Worm (Caenorhabditis elegans) whole organism, L1 larva: ENCODE measurements around the gene F26F4.8.

Source experiments
- C04F5.9 ChIP-seq: sonication (generic microtip); optimal IDR thresholded peaks from 2 replicates; lab custom pipeline; 2016; ENCODE audit warnings: missing genetic modification characterization, missing compliant biosample characterization
- F16B12.6 ChIP-seq: fragments of 150-350 bp; optimal IDR thresholded peaks from 2 replicates; lab custom pipeline; 2014; ENCODE audit warnings: missing biosample characterization, missing genetic modification characterization
- aha-1 ChIP-seq: fragments of 150-350 bp; optimal IDR thresholded peaks from 2 replicates; lab custom pipeline; 2014; ENCODE audit warnings: missing biosample characterization, missing genetic modification characterization
- alr-1 ChIP-seq: fragments of 200-800 bp; sonication (Bioruptor generic); optimal IDR thresholded peaks from 2 replicates; lab custom pipeline; 2018; ENCODE audit warnings: borderline replicate concordance, mild to moderate bottlenecking, missing genetic modification characterization, missing compliant biosample characterization
- aly-2 ChIP-seq: fragments of 150-350 bp; optimal IDR thresholded peaks from 2 replicates; lab custom pipeline; 2014; ENCODE audit warnings: missing biosample characterization, missing genetic modification characterization
- ama-1 ChIP-seq: fragments of 150-350 bp; optimal IDR thresholded peaks from 2 replicates; lab custom pipeline; 2014
- blmp-1 ChIP-seq: fragments of 150-350 bp; optimal IDR thresholded peaks from 2 replicates; lab custom pipeline; 2014; ENCODE audit warnings: missing biosample characterization, missing genetic modification characterization
- ceh-8 ChIP-seq: fragments of 200-800 bp; sonication (Bioruptor generic); optimal IDR thresholded peaks from 2 replicates; lab custom pipeline; 2018; ENCODE audit warnings: mild to moderate bottlenecking, missing genetic modification characterization, moderate library complexity, missing compliant biosample characterization
- ces-1 ChIP-seq: fragments of 150-350 bp; optimal IDR thresholded peaks from 2 replicates; lab custom pipeline; 2014; ENCODE audit warnings: missing biosample characterization, missing genetic modification reagents, missing genetic modification characterization
- dpl-1 ChIP-seq, 3 experiments: fragments of 150-350 bp in 2 of 3; sonication (generic microtip) in 1 of 3; optimal IDR thresholded peaks; 2 replicates each; lab custom pipeline; 2014 to 2017; ENCODE audit warnings: missing biosample characterization in 3 of 3, missing genetic modification characterization in 3 of 3, missing genetic modification reagents in 3 of 3
- dsc-1 ChIP-seq: sonication (generic microtip); optimal IDR thresholded peaks from 2 replicates; lab custom pipeline; 2016; ENCODE audit warnings: mild to moderate bottlenecking, missing genetic modification characterization, missing compliant biosample characterization
- efl-3 ChIP-seq: fragments of 200-800 bp; sonication (Bioruptor generic); optimal IDR thresholded peaks from 2 replicates; lab custom pipeline; 2018; ENCODE audit warnings: mild to moderate bottlenecking, missing genetic modification characterization, missing compliant biosample characterization
- egl-27 ChIP-seq, 2 experiments: fragments of 150-350 bp in 1 of 2; sonication (generic microtip); optimal IDR thresholded peaks; 3 replicates each; lab custom pipeline; 2017 to 2018; ENCODE audit warnings: missing biosample characterization in 2 of 2, missing genetic modification characterization in 2 of 2, missing genetic modification reagents in 2 of 2
- elt-2 ChIP-seq: sonication (generic microtip); optimal IDR thresholded peaks from 2 replicates; lab custom pipeline; 2016; ENCODE audit warnings: missing genetic modification characterization, mild to moderate bottlenecking, inconsistent platforms, missing compliant biosample characterization, missing genetic modification reagents
- fkh-4 ChIP-seq: sonication (generic microtip); optimal IDR thresholded peaks from 2 replicates; lab custom pipeline; 2016; ENCODE audit warnings: missing compliant biosample characterization, missing genetic modification characterization, borderline replicate concordance
- fos-1 ChIP-seq: fragments of 150-350 bp; optimal IDR thresholded peaks from 2 replicates; lab custom pipeline; 2014; ENCODE audit warnings: missing biosample characterization, missing genetic modification characterization
- grh-1 ChIP-seq: fragments of 200-800 bp; sonication (Bioruptor generic); IDR thresholded peaks from 2 replicates; pipeline ENCODE4 v1.3.6; 2022; ENCODE audit warnings: missing genetic modification reagents, missing genetic modification characterization, missing compliant biosample characterization
- hlh-4 ChIP-seq: sonication (generic microtip); optimal IDR thresholded peaks from 2 replicates; lab custom pipeline; 2016; ENCODE audit warnings: mild to moderate bottlenecking, missing genetic modification characterization, missing compliant biosample characterization
- hpl-2 ChIP-seq: fragments of 150-350 bp; optimal IDR thresholded peaks from 2 replicates; lab custom pipeline; 2014; ENCODE audit warnings: missing biosample characterization, missing genetic modification reagents, missing genetic modification characterization
- irx-1 ChIP-seq: sonication (generic microtip); optimal IDR thresholded peaks from 2 replicates; lab custom pipeline; 2016; ENCODE audit warnings: missing genetic modification characterization, missing compliant biosample characterization
- isw-1 ChIP-seq: fragments of 200-800 bp; sonication (Bioruptor generic); IDR thresholded peaks from 2 replicates; pipeline ENCODE4 v1.3.6; 2022; ENCODE audit warnings: missing genetic modification characterization, missing compliant biosample characterization
- lin-14 ChIP-seq: fragments of 200-800 bp; sonication (Bioruptor generic); optimal IDR thresholded peaks from 2 replicates; lab custom pipeline; 2018; ENCODE audit warnings: mild to moderate bottlenecking, missing genetic modification characterization, moderate library complexity, missing compliant biosample characterization
- lin-15B ChIP-seq: fragments of 150-350 bp; sonication (generic microtip); optimal IDR thresholded peaks from 3 replicates; lab custom pipeline; 2014; ENCODE audit warnings: missing biosample characterization, missing genetic modification characterization
- lir-3 ChIP-seq: sonication (generic microtip); optimal IDR thresholded peaks from 2 replicates; lab custom pipeline; 2016; ENCODE audit warnings: mild to moderate bottlenecking, missing genetic modification characterization, moderate library complexity, missing compliant biosample characterization; ENCODE audit not compliant: poor library complexity
- mab-9 ChIP-seq: fragments of 200-800 bp; sonication (Bioruptor generic); IDR thresholded peaks from 2 replicates; pipeline ENCODE4 v1.3.6; 2022; ENCODE audit warnings: missing genetic modification reagents, missing genetic modification characterization, missing compliant biosample characterization
- mef-2 ChIP-seq: fragments of 150-350 bp; optimal IDR thresholded peaks from 2 replicates; lab custom pipeline; 2014; ENCODE audit warnings: missing biosample characterization, missing genetic modification characterization
- mep-1 ChIP-seq: fragments of 150-350 bp; optimal IDR thresholded peaks from 2 replicates; lab custom pipeline; 2014; ENCODE audit warnings: missing biosample characterization, missing genetic modification characterization
- nhr-11 ChIP-seq: fragments of 150-350 bp; optimal IDR thresholded peaks from 2 replicates; lab custom pipeline; 2014; ENCODE audit warnings: missing biosample characterization, missing genetic modification characterization
- nhr-12 ChIP-seq: sonication (generic microtip); optimal IDR thresholded peaks from 2 replicates; lab custom pipeline; 2017; ENCODE audit warnings: missing biosample characterization, missing genetic modification characterization
- nhr-19 ChIP-seq: fragments of 200-800 bp; sonication (Bioruptor generic); conservative IDR thresholded peaks from 2 replicates; pipeline ENCODE4 v1.3.6; 2022; ENCODE audit warnings: missing genetic modification characterization, missing compliant biosample characterization
- nhr-20 ChIP-seq: sonication (generic microtip); optimal IDR thresholded peaks from 2 replicates; lab custom pipeline; 2016; ENCODE audit warnings: mild to moderate bottlenecking, missing genetic modification characterization, missing compliant biosample characterization
- nhr-237 ChIP-seq: fragments of 150-350 bp; optimal IDR thresholded peaks from 2 replicates; lab custom pipeline; 2014; ENCODE audit warnings: missing biosample characterization, missing genetic modification characterization
- nhr-28 ChIP-seq: fragments of 150-350 bp; optimal IDR thresholded peaks from 2 replicates; lab custom pipeline; 2014; ENCODE audit warnings: missing biosample characterization, missing genetic modification characterization
- nhr-47 ChIP-seq: sonication (generic microtip); optimal IDR thresholded peaks from 2 replicates; lab custom pipeline; 2016; ENCODE audit warnings: mild to moderate bottlenecking, missing genetic modification characterization, moderate library complexity, missing compliant biosample characterization
- nhr-71 ChIP-seq: sonication (generic microtip); optimal IDR thresholded peaks from 2 replicates; lab custom pipeline; 2016; ENCODE audit warnings: mild to moderate bottlenecking, missing genetic modification characterization, moderate library complexity, missing compliant biosample characterization
- nhr-77 ChIP-seq: fragments of 150-350 bp; optimal IDR thresholded peaks from 2 replicates; lab custom pipeline; 2014; ENCODE audit warnings: missing biosample characterization, missing genetic modification characterization
- nhr-84 ChIP-seq: sonication (generic microtip); optimal IDR thresholded peaks from 2 replicates; lab custom pipeline; 2017; ENCODE audit warnings: missing biosample characterization, missing genetic modification characterization
- nhr-85 ChIP-seq: sonication (generic microtip); peaks from one replicate; lab custom pipeline; 2016; ENCODE audit warnings: missing genetic modification characterization, inconsistent platforms, missing compliant biosample characterization
- nhr-90 ChIP-seq: sonication (generic microtip); optimal IDR thresholded peaks from 2 replicates; lab custom pipeline; 2016; ENCODE audit warnings: mild to moderate bottlenecking, missing genetic modification characterization, missing compliant biosample characterization; ENCODE audit not compliant: poor library complexity
- pag-3 ChIP-seq: sonication (generic microtip); optimal IDR thresholded peaks from 2 replicates; lab custom pipeline; 2017; ENCODE audit warnings: missing genetic modification characterization, mild to moderate bottlenecking, missing compliant biosample characterization, antibody characterized with exemption, borderline replicate concordance; ENCODE audit not compliant: insufficient read depth
- pqm-1 ChIP-seq: sonication (generic microtip); optimal IDR thresholded peaks from 3 replicates; lab custom pipeline; 2017; ENCODE audit warnings: missing biosample characterization, missing genetic modification characterization
- snpc-4 ChIP-seq: fragments of 150-350 bp; optimal IDR thresholded peaks from 2 replicates; lab custom pipeline; 2014; ENCODE audit warnings: missing biosample characterization, missing genetic modification characterization
- sox-4 ChIP-seq: sonication (generic microtip); optimal IDR thresholded peaks from 2 replicates; lab custom pipeline; 2016; ENCODE audit warnings: missing genetic modification characterization, missing compliant biosample characterization
- sptf-1 ChIP-seq: fragments of 150-350 bp; optimal IDR thresholded peaks from 2 replicates; lab custom pipeline; 2014; ENCODE audit warnings: missing biosample characterization, missing genetic modification characterization
- sup-37 ChIP-seq: fragments of 200-800 bp; sonication (Bioruptor generic); optimal IDR thresholded peaks from 2 replicates; lab custom pipeline; 2018; ENCODE audit warnings: mild to moderate bottlenecking, missing genetic modification characterization, missing compliant biosample characterization
- swsn-7 ChIP-seq: sonication (generic microtip); optimal IDR thresholded peaks from 2 replicates; lab custom pipeline; 2016; ENCODE audit warnings: missing genetic modification characterization, missing compliant biosample characterization
- tlp-1 ChIP-seq: fragments of 150-350 bp; optimal IDR thresholded peaks from 2 replicates; lab custom pipeline; 2014; ENCODE audit warnings: missing biosample characterization, missing genetic modification characterization
- unc-130 ChIP-seq: fragments of 150-350 bp; optimal IDR thresholded peaks from 2 replicates; lab custom pipeline; 2017; ENCODE audit warnings: missing biosample characterization, missing genetic modification characterization, inconsistent platforms
- vab-15 ChIP-seq: sonication (generic microtip); optimal IDR thresholded peaks from 2 replicates; lab custom pipeline; 2017; ENCODE audit warnings: missing genotype, mild to moderate bottlenecking, missing genetic modification characterization, missing compliant biosample characterization
- xbp-1 ChIP-seq: sonication (generic microtip); optimal IDR thresholded peaks from 2 replicates; lab custom pipeline; 2016; ENCODE audit warnings: missing genetic modification characterization, missing compliant biosample characterization
- zag-1 ChIP-seq: fragments of 150-350 bp; optimal IDR thresholded peaks from 2 replicates; lab custom pipeline; 2014; ENCODE audit warnings: missing biosample characterization, missing genetic modification characterization
- zip-4 ChIP-seq: fragments of 200-800 bp; sonication (Bioruptor generic); optimal IDR thresholded peaks from 2 replicates; lab custom pipeline; 2018; ENCODE audit warnings: mild to moderate bottlenecking, missing genetic modification characterization, moderate library complexity, missing compliant biosample characterization
- ztf-4 ChIP-seq: fragments of 150-350 bp; optimal IDR thresholded peaks from 2 replicates; lab custom pipeline; 2014; ENCODE audit warnings: missing biosample characterization, missing genetic modification characterization

Gene F26F4.8

DNA sequence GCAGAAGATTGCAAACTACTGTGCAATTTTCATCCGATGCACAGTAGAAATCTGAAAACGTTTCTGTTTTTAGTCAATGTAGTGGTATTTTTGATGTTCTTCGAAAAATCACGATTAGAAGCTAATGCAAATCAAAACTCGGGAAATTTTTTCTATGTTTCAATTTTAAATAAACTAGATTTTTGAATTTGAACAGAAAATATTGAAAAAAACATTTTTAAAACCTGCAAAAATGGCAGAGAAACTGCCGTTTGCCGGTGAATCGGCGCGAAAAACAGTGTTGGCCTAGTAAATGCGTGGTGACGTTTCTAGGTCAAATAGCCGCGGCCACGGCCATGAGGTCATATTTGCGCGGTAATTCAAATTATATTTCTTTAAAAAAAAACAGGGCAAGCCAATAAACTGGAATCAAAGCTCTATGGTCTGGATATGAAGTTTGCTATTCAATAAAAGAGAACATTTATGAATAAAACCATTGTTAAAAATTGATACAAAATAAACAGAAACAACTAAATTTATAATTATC is 24.9 kb upstream of the F26F4.8 start, which contains the start of gene set-2 (continued):
- TF ChIP-seq lin-14 (GFP tag; lab: Kevin White, UChicago) (peak; percentile 63), ztf-4 (tag; lab: Kevin White, UChicago) (no peak), tlp-1 (tag; lab: Kevin White, UChicago) (no peak), pag-3 (no peak), ama-1 (no peak), nhr-11 (tag; lab: Kevin White, UChicago) (no peak), nhr-77 (tag; lab: Kevin White, UChicago) (peak; percentile 30), fos-1 (tag; lab: Kevin White, UChicago) (no peak), hpl-2 (GFP tag; lab: Kevin White, UChicago) (no peak), nhr-47 (peak; percentile 81), nhr-71 (tag; lab: Kevin White, UChicago) (peak; percentile 84), vab-15 (tag; lab: Kevin White, UChicago) (no peak), aha-1 (tag; lab: Kevin White, UChicago) (no peak), zag-1 (tag; lab: Kevin White, UChicago) (no peak), ceh-8 (GFP tag; lab: Kevin White, UChicago) (no peak), nhr-12 (tag; lab: Kevin White, UChicago) (no peak), lin-15B (tag; lab: Kevin White, UChicago) (peak; percentile 73), mep-1 (tag; lab: Kevin White, UChicago) (peak; percentile 55), sox-4 (peak; percentile 70), nhr-85 (tag; lab: Kevin White, UChicago) (peak; percentile 87), zip-4 (GFP tag; lab: Kevin White, UChicago) (no peak), ces-1 (GFP tag; lab: Kevin White, UChicago) (no peak), swsn-7 (tag; lab: Kevin White, UChicago) (peak; percentile 54), hlh-4 (tag; lab: Kevin White, UChicago) (no peak), nhr-28 (tag; lab: Kevin White, UChicago) (no peak), sup-37 (GFP tag; lab: Kevin White, UChicago) (no peak), blmp-1 (tag; lab: Kevin White, UChicago) (peak; percentile 44), fkh-4 (tag; lab: Kevin White, UChicago) (peak; percentile 79), lir-3 (peak; percentile 93), aly-2 (tag; lab: Kevin White, UChicago) (peak; percentile 44), nhr-19 (GFP tag; lab: Robert Waterston, UW) (peak; percentile 76), C04F5.9 (tag; lab: Kevin White, UChicago) (peak; percentile 47), sptf-1 (no peak), nhr-20 (tag; lab: Kevin White, UChicago) (peak; percentile 65), egl-27 (tag; optimal IDR thresholded peaks at IDR 0.05; lab: Kevin White, UChicago) (no peak), mab-9 (no peak), unc-130 (no peak), nhr-84 (no peak), nhr-90 (tag; lab: Kevin White, UChicago) (peak; percentile 87), elt-2 (tag; lab: Kevin White, UChicago) (peak; percentile 1), nhr-237 (tag; lab: Kevin White, UChicago) (no peak), pqm-1 (tag; lab: Kevin White, UChicago) (no peak), dpl-1 (GFP tag; optimal IDR thresholded peaks at IDR 0.05; lab: Kevin White, UChicago) (peak; percentile 87 to 93 (median 92)), xbp-1 (peak; percentile 75), mef-2 (tag; lab: Kevin White, UChicago) (no peak), snpc-4 (tag; lab: Kevin White, UChicago) (peak; percentile 38), efl-3 (GFP tag; lab: Kevin White, UChicago) (no peak), irx-1 (tag; lab: Kevin White, UChicago) (peak; percentile 87), isw-1 (GFP tag; lab: Robert Waterston, UW) (peak; percentile 70), dsc-1 (tag; lab: Kevin White, UChicago) (peak; percentile 69), grh-1 (GFP tag; lab: Robert Waterston, UW) (no peak), F16B12.6 (tag; lab: Kevin White, UChicago) (peak; percentile 54), alr-1 (tag; lab: Kevin White, UChicago) (no peak)
